Worm (Caenorhabditis elegans) whole organism, dauer: Measurements from ENCODE around the gene tag-314.

Source experiments
- unc-62 ChIP-seq: sonication (generic microtip); optimal IDR thresholded peaks from 2 replicates; lab custom pipeline; 2017; ENCODE audit warnings: missing biosample characterization, missing genetic modification reagents, missing genetic modification characterization

The tag-314 gene

DNA sequence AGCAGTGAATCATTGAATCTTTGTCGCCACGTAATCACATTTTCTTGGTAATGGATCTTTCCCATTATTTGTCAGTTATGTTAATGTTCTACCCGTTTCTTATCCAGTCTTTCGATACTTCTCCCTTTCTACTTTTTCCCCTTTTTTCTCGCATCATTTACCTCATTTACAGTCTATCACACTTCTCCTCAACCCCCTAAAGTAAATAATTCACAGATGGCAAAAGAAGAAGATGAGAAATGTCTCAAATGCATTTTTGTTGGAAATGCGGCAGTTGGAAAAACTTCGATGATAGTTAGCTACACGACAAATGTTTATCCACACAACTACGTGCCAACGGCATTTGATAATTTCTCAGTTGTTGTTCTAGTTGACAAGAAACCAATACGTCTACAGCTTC, 33.6 kb upstream of the tag-314 start, which contains the start of gene chw-1:
Gene chw-1, plus strand, starts transcription at position 217 of the 400 bp plus-strand sequence.
- TF ChIP-seq unc-62 = no peak

- no peak for TF ChIP-seq unc-62
Observed at ce11 chrV:10460685-10461084, 32.2 kb upstream of the tag-314 start.

DNA sequence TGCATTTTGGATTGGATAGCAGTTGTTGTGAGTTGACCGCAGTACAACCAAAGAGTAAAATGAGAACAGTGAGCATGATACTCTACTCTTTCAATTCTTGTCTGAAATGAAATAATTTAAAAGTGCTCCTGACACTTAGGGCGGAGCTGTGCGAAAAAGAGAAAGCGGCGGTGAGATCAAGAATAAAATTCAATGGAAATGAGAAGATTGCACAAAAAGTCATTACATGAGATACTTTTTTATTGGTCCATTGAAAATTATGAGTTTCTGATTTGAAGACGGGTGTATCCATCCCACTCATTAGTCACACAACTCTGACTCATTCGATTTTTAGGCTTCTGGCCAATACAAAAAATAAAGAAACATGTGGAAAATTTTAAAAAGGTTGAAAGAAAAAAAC, 28.7 kb upstream of the tag-314 start, which contains the start of gene F22E12.1:
Gene F22E12.1, minus strand, starts transcription at position 101 of the 400 bp plus-strand sequence.
- no peak for TF ChIP-seq unc-62

DNA sequence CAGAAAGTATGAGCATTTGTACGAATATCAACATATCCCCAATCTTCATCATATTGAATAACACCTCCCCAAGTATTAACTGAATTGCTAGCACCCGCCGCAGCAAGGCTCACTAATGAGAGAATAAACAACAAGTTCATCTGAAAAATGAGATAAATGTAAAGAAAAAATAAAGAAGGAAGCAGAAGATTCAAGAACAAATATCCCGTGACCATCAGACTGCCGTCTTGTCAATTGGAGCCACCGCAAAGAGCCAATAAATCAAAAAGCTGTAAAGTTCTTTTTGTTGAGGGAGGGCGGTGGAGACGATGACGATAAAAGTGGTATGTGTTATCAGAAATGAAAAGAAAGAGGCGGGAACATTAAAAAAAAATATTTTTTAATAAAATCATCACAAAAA, 25.0 kb upstream of the tag-314 start, which contains the start of gene Y32F6A.5:
Gene Y32F6A.5, minus strand, starts transcription at position 140 of the 400 bp plus-strand sequence.
- TF ChIP-seq unc-62 = no peak

DNA sequence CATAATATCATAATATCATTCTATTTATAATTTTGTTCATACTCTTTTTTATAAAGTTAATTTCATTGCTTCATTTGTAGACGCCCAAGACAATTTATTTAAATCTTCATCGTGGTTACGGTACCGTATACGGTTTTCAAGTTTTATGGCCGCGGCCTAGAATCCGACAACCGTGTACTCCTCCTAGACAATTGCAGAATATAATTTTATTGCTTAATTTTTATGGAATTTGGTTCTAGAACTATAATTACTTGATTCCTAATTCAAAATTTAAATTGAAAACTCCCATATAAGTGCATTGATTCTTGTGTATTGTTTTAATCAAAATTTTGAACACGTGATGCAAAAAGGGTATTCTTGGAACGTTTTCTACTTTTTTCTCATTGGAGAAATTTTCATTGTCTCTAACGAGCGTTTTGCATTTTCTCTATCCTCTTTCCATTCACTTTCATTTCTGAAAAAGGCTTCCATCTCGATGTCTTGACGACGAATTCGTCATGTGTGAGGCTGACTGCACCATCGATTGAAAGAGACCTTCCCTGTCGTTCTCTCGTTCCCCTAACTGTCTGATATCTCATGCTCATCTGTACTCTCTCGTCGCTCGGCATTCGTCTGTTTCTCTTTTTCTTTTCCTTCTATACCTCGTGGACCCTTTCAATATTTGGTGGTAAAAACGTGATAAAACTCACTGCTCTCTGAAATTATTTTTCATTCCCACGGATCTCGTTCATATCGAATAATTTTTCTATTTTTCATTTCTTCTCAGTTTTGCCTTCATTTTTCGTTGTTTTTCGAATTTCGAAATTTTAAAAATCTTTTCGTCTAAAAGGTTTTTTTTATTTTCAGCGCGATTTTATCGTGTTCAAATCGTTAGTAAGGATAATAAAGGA, 12.9 kb upstream of the tag-314 start, which contains the start of gene pap-1:
Gene pap-1, plus strand, starts transcription at position 840 of the 890 bp plus-strand sequence.
- TF ChIP-seq unc-62 = no peak

DNA sequence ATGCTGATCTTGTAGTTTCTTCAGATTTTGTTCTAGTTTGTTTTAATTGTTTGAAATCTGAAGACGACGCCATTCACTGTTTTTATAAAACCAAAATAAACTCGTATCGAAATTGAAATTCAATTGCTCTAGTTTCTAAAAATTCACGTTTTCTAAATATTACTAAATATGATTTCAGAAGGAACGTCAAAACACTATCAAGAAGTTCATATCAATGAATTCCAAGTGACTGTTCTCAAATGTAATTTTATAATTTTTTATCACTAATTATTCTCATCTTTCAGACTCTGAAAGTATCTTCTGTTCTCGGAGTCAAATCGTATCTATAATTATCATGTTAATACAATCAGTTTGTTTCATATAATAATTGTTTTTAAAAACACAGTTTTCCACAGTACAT, 12.2 kb upstream of the tag-314 start, which contains the start of gene snf-10:
Gene snf-10, minus strand, starts transcription at position 101 of the 400 bp plus-strand sequence.
- no peak for TF ChIP-seq unc-62

ce11 chrV:10436612-10437011, 8.1 kb upstream of the tag-314 start, which contains the start of gene set-22:
Gene set-22 (plus strand): TSS chrV:10436912.
- TF ChIP-seq unc-62 = no peak

DNA sequence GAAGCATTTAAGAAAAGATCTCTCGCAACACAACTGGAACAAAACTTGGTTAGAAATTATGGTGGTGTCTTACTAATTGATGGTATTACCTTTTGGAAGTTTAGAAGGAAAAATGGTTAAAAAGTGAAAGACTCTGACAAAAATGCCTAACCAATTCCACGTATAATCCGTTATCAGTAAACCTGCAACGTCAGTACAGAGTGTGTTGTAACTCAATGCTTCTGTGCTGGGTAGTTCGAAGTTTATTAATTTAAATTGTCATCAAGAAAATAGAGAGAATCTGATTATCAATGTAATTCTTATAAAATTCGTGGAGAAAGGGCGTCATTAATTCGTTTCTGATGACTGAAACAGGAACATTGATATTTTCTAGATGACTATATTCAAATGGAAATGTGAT, 6.7 kb upstream of the tag-314 start:
- TF ChIP-seq unc-62 = no peak

DNA sequence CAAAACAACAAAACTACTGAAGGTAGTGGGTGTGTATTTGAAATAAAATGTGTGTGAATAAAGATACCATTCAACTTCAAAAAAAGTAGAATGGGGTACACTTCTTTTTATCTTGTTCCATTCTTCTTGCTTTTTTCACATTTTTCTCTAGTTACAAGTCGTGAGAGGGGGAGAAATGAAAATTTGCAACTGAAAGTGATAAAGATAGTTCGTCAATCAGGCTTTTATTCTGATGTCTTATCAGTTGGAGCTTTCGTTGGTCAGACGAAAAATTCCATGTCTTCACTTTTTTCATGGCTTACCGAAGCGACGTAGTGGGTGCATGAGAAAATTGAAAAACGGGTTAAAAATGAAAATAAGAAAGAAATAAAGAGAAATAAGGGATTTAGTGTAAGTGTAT, 5.2 kb upstream of the tag-314 start, which contains the start of gene Y32F6A.4:
Gene Y32F6A.4, minus strand, starts transcription at position 347 of the 400 bp plus-strand sequence.
- no peak for TF ChIP-seq unc-62

ce11 chrV:10432607-10433006, 4.1 kb upstream of the tag-314 start:
- TF ChIP-seq unc-62 = no peak

DNA sequence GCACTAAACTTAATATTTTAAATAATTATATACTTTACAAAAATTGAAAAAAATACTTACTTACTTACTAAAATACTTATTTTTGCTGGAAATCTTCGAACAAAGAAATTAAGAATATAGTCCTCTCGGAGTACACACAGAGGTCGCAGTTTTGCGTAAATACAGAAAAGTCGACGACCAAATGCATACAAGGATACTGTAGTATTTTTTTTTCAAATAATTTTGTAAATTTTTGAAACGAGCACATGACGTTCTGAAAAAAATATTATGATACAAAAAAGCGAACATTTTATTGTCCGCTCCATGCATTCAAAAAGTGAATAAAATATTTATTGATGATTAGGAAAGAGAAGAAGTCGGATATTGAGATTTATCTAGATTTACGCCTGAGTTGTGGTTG, 2.3 kb downstream of the tag-314 start, which contains the start of gene apc-10:
Gene apc-10, minus strand, starts transcription at position 101 of the 400 bp plus-strand sequence.
- no peak for TF ChIP-seq unc-62

DNA sequence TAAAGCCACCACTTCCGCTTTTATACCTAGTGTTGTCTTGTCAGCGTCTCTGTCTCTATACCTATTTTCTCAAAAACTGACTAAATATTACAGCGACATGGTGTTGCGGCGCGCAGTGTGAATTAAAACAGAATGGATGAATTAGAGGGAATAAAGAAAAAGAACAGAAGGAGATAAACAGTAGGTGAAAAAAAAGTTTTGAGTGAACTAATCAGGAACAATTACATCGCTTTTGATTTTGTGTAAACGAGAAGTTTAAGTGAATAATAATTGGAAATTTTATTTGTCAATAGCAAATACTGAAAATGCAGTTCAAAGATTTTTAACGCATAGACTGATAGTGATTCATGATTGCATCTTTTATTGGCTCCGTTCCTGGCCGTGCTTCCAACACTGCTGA, 3.4 kb downstream of the tag-314 start, which contains the start of gene col-12:
Gene col-12, minus strand, starts transcription at position 101 of the 400 bp plus-strand sequence.
- TF ChIP-seq unc-62 = no peak

DNA sequence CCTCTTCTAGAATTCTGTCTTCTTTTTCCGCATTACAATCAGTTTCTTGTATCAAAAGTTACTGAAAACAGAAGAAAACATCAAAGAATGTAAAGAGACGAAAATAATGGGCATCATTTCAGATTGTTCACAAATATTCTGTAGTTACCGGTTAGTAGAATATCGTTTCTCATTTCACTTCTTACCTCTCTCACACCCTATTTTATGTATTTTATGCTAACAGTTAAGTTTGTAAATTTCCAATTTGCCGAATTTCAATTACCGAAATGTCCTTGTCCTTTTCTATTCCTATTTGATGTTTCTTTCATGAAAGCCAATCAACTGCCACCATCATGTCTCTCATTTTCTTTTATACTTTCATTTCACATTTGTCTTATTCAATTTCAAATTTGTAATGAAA, 5.0 kb downstream of the tag-314 start:
- TF ChIP-seq unc-62 = no peak

DNA sequence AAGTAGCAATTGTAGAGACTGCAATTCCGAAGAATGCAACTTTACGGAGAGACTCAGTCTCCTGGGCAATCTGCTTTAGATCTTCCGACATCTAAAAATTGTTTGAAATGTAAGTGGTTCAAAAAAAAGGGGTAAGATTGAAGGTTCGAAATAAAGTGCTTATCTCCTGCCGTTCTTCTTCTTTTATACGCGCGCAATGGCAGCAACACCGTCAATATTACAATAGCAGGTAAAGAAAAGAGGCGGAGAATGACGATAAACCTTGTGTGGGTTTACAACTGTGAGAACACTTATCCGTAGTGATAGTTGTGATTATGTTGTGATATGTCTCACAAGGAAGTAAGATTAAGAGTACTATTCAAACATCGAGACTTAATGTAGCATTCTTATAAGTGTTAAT, 6.7 kb downstream of the tag-314 start, which contains the start of gene col-13:
Gene col-13, minus strand, starts transcription at position 101 of the 400 bp plus-strand sequence.
- no peak for TF ChIP-seq unc-62

DNA sequence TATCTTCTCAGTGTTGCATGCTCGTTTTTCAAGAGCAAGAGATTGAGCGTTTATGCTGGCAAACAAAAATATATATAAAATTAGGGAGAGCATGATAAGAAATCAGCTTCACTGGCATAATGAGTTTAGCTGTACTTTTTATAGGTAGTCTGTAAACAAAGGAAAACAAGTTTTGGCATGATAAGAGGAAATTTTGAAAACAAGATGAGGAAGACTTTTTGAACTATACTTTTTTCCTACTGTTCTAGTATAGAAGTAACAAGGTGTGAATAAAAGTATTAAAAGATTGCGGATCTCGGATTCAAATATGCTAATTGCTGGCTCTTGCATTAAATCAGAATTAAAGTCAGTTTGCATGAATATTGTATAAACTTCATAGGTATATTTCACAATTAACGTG, 9.5 kb downstream of the tag-314 start, which contains the start of gene F15H10.5:
Gene F15H10.5, minus strand, starts transcription at position 101 of the 400 bp plus-strand sequence.
- TF ChIP-seq unc-62 = no peak

- no peak for TF ChIP-seq unc-62
Observed at ce11 chrV:10416925-10417324, 11.6 kb downstream of the tag-314 start, which contains the start of gene F15H10.10. Gene F15H10.10 (minus strand): TSS chrV:10417025.

DNA sequence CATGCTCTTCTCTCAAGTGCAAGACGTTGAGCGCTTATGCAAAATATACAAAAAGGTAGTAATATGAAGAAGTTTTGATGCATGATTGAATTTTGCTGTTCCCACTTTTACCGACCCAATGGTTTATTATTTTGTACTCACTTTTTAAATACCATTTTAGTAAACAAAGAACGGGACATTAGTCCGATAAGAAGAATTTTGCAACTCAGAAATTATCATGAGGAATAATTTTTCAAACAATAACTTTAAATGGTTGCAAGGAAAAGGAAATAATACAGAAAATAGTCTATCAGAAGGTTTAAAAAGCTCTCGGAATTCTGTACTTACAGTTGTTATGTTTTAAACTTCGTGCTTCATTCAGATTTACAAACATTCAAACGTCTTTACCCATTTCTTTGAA, 13.9 kb downstream of the tag-314 start, which contains the start of gene F15H10.9:
Gene F15H10.9, minus strand, starts transcription at position 101 of the 400 bp plus-strand sequence.
- no peak for TF ChIP-seq unc-62
